Worm (Caenorhabditis elegans) whole organism, mixed stage, embryonic: ENCODE results near the gene R08D7.4.
A peak's percentile ranks its signal among the peaks of the same experiment; 100 is the strongest.

Experiments used
- blmp-1 ChIP-seq: fragments of 150-350 bp; optimal IDR thresholded peaks from 2 replicates; lab custom pipeline; 2014; ENCODE audit warnings: missing biosample characterization, missing genetic modification characterization
- ceh-39 ChIP-seq: fragments of 150-350 bp; optimal IDR thresholded peaks from 2 replicates; lab custom pipeline; 2014; ENCODE audit warnings: missing biosample characterization, missing genetic modification characterization
- ceh-43 ChIP-seq: fragments of 200-800 bp; sonication (Bioruptor generic); optimal IDR thresholded peaks from 2 replicates; lab custom pipeline; 2018; ENCODE audit warnings: mild to moderate bottlenecking, missing genetic modification characterization, moderate library complexity, missing compliant biosample characterization
- ceh-83 ChIP-seq: fragments of 200-800 bp; sonication (Bioruptor generic); optimal IDR thresholded peaks from 2 replicates; lab custom pipeline; 2018; ENCODE audit warnings: mild to moderate bottlenecking, missing genetic modification characterization, missing compliant biosample characterization
- ces-1 ChIP-seq: fragments of 150-350 bp; optimal IDR thresholded peaks from 2 replicates; lab custom pipeline; 2014; ENCODE audit warnings: missing biosample characterization, missing genetic modification reagents, missing genetic modification characterization
- cnd-1 ChIP-seq: fragments of 200-800 bp; sonication (Bioruptor generic); optimal IDR thresholded peaks from 2 replicates; lab custom pipeline; 2018; ENCODE audit warnings: mild to moderate bottlenecking, missing genetic modification characterization, missing compliant biosample characterization
- elt-1 ChIP-seq: sonication (generic microtip); optimal IDR thresholded peaks from 2 replicates; lab custom pipeline; 2017; ENCODE audit warnings: missing genetic modification characterization, mild to moderate bottlenecking, missing compliant biosample characterization, antibody characterized with exemption, moderate library complexity, borderline replicate concordance; ENCODE audit not compliant: insufficient read depth
- elt-3 ChIP-seq: fragments of 150-350 bp; optimal IDR thresholded peaks from 2 replicates; lab custom pipeline; 2014; ENCODE audit warnings: missing biosample characterization, missing genetic modification characterization
- flh-1 ChIP-seq: fragments of 200-800 bp; sonication (Bioruptor generic); optimal IDR thresholded peaks from 2 replicates; lab custom pipeline; 2018; ENCODE audit warnings: mild to moderate bottlenecking, missing genetic modification characterization, moderate library complexity, missing compliant biosample characterization
- ham-2 ChIP-seq: fragments of 200-800 bp; sonication (Bioruptor generic); optimal IDR thresholded peaks from 2 replicates; lab custom pipeline; 2018; ENCODE audit warnings: mild to moderate bottlenecking, missing genetic modification characterization, missing compliant biosample characterization
- hlh-1 ChIP-seq: fragments of 150-350 bp; optimal IDR thresholded peaks from 2 replicates; lab custom pipeline; 2014; ENCODE audit warnings: missing biosample characterization, missing genetic modification reagents, missing genetic modification characterization
- lin-13 ChIP-seq: fragments of 150-350 bp; optimal IDR thresholded peaks from 2 replicates; lab custom pipeline; 2014; ENCODE audit warnings: missing biosample characterization, missing genetic modification characterization
- lin-32 ChIP-seq: fragments of 200-800 bp; sonication (Bioruptor generic); optimal IDR thresholded peaks from 2 replicates; lab custom pipeline; 2018; ENCODE audit warnings: mild to moderate bottlenecking, missing genetic modification characterization, missing compliant biosample characterization
- lsy-2 ChIP-seq: fragments of 150-350 bp; optimal IDR thresholded peaks from 2 replicates; lab custom pipeline; 2014; ENCODE audit warnings: missing biosample characterization, missing genetic modification characterization
- mep-1 ChIP-seq: fragments of 150-350 bp; optimal IDR thresholded peaks from 2 replicates; lab custom pipeline; 2017; ENCODE audit warnings: missing biosample characterization, missing genetic modification reagents, missing genetic modification characterization, inconsistent platforms
- mls-2 ChIP-seq: sonication (generic microtip); optimal IDR thresholded peaks from 2 replicates; lab custom pipeline; 2016; ENCODE audit warnings: mild to moderate bottlenecking, missing genetic modification characterization, moderate library complexity, missing compliant biosample characterization
- nhr-12 ChIP-seq: fragments of 150-350 bp; optimal IDR thresholded peaks from 2 replicates; lab custom pipeline; 2014; ENCODE audit warnings: missing biosample characterization, missing genetic modification characterization
- nhr-237 ChIP-seq: fragments of 150-350 bp; optimal IDR thresholded peaks from 2 replicates; lab custom pipeline; 2014; ENCODE audit warnings: missing biosample characterization, missing genetic modification characterization
- nhr-28 ChIP-seq: fragments of 150-350 bp; optimal IDR thresholded peaks from 2 replicates; lab custom pipeline; 2014; ENCODE audit warnings: missing biosample characterization, missing genetic modification characterization
- nhr-76 ChIP-seq: sonication (generic microtip); optimal IDR thresholded peaks from 2 replicates; lab custom pipeline; 2017; ENCODE audit warnings: missing biosample characterization, missing genetic modification characterization
- pha-4 ChIP-seq: fragments of 150-350 bp; optimal IDR thresholded peaks from 2 replicates; lab custom pipeline; 2018; ENCODE audit warnings: missing biosample characterization, missing genetic modification reagents, missing genetic modification characterization
- sem-2 ChIP-seq: fragments of 200-800 bp; sonication (Bioruptor generic); optimal IDR thresholded peaks from 2 replicates; lab custom pipeline; 2018; ENCODE audit warnings: mild to moderate bottlenecking, missing genetic modification characterization, missing compliant biosample characterization
- sptf-1 ChIP-seq: sonication (generic microtip); optimal IDR thresholded peaks from 2 replicates; lab custom pipeline; 2017; ENCODE audit warnings: mild to moderate bottlenecking, missing genetic modification characterization, moderate library complexity, missing compliant biosample characterization
- unc-120 ChIP-seq: sonication (generic microtip); optimal IDR thresholded peaks from 2 replicates; lab custom pipeline; 2017; ENCODE audit warnings: missing genetic modification characterization, missing compliant biosample characterization; ENCODE audit not compliant: poor library complexity, severe bottlenecking
- unc-62 ChIP-seq: fragments of 150-350 bp; optimal IDR thresholded peaks from 2 replicates; lab custom pipeline; 2014; ENCODE audit warnings: missing biosample characterization, missing genetic modification reagents, missing genetic modification characterization
- zip-8 ChIP-seq: fragments of 150-350 bp; optimal IDR thresholded peaks from 2 replicates; lab custom pipeline; 2014; ENCODE audit warnings: missing biosample characterization, missing genetic modification characterization
- ztf-11 ChIP-seq: fragments of 150-350 bp; optimal IDR thresholded peaks from 2 replicates; lab custom pipeline; 2014; ENCODE audit warnings: missing biosample characterization, missing genetic modification characterization

Gene R08D7.4

DNA sequence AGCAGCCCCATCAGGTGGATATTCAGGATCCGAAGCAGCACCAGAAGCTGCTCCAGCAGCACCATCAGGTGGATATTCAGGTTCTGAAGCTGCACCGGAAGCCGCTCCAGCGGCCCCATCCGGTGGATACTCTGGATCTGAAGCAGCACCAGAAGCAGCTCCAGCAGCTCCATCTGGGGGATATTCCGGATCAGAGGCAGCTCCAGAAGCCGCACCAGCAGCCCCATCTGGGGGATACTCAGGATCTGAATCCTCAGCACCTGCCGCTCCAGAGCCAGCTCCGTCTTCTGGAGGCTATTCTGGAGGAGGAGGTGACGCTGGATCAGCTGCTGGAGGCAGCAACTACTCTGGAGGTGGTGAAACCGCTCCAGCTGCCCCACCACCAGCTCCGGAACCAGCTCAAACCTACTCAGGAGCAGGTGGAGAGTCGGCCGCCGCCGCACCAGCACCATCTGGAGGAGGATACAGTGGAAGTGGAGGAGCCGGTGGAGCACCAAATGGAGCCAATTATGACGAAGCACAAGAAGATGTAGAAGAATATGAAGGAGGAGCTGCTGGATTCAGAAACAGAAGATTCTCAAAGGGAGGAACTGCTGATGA is 6.9 kb upstream of the R08D7.4 start:
- TF ChIP-seq cnd-1 (tag; lab: Kevin White, UChicago) (no peak), sptf-1 (tag; lab: Kevin White, UChicago) (no peak)

- TF ChIP-seq nhr-76 (no peak), unc-62 (GFP tag; lab: Kevin White, UChicago) (no peak), nhr-12 (tag; lab: Kevin White, UChicago) (no peak), ceh-43 (no peak), mep-1 (tag; lab: Kevin White, UChicago) (no peak), mls-2 (tag; lab: Kevin White, UChicago) (no peak), lin-32 (GFP tag; lab: Kevin White, UChicago) (no peak), unc-120 (tag; lab: Kevin White, UChicago) (no peak)
Measured at ce11 chrIII:8967639-8968038, 4.1 kb upstream of the R08D7.4 start, which contains the start of the genes bud-13 and rpap-2. bud-13 (minus strand) TSS chrIII:8967727. rpap-2 (plus strand) TSS chrIII:8967967.

ce11 chrIII:8973163-8973562 is 1.5 kb downstream of the R08D7.4 start:
- TF ChIP-seq ces-1 (GFP tag; lab: Kevin White, UChicago), result peak; percentile 28
- TF ChIP-seq mls-2 (tag; lab: Kevin White, UChicago), result no peak

- TF ChIP-seq blmp-1 (tag; lab: Kevin White, UChicago) (no peak), nhr-76 (no peak), unc-120 (tag; lab: Kevin White, UChicago) (no peak), hlh-1 (no peak), ham-2 (GFP tag; lab: Kevin White, UChicago) (no peak)
- TF ChIP-seq, all 35 proteins: peak for 0
Measured at ce11 chrIII:8973826-8974225, 2.1 kb downstream of the R08D7.4 start, which contains the start of gene R08D7.5. R08D7.5 (plus strand) TSS chrIII:8974126.

DNA sequence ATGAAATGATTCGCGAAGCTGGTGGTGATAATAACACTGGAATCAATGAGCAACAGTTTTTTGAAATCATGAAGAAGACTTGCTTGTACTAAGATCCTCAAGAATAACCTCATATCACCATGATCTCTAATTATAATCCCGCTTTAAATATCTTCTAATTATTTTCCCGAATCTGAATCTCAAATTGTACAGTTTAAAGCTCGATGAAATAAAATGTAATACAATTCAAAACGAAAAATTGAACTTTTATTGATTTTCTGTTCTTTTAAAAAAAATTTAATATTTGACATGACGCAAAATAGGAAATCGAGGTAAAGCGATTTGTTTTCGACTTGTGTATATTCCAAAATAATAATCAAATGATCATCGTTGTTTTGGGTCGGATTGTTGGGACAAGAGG is 3.1 kb downstream of the R08D7.4 start:
- TF ChIP-seq nhr-237 (tag; lab: Kevin White, UChicago), result no peak
- TF ChIP-seq blmp-1 (tag; lab: Kevin White, UChicago), result no peak
- TF ChIP-seq lin-32 (GFP tag; lab: Kevin White, UChicago), result no peak
- no peak for TF ChIP-seq lin-13 (tag; lab: Kevin White, UChicago)
- TF ChIP-seq nhr-76, result no peak
- no peak for TF ChIP-seq ceh-83 (GFP tag; lab: Kevin White, UChicago)
- no peak for TF ChIP-seq zip-8 (tag; lab: Kevin White, UChicago)
- no peak for TF ChIP-seq ztf-11 (tag; lab: Kevin White, UChicago)
- TF ChIP-seq elt-1 (tag; lab: Kevin White, UChicago), result no peak
- TF ChIP-seq lsy-2 (tag; lab: Kevin White, UChicago), result no peak
- TF ChIP-seq unc-62 (GFP tag; lab: Kevin White, UChicago), result no peak
- no peak for TF ChIP-seq flh-1 (GFP tag; lab: Kevin White, UChicago)
- TF ChIP-seq ceh-39 (tag; lab: Kevin White, UChicago), result no peak
- no peak for TF ChIP-seq nhr-28 (tag; lab: Kevin White, UChicago)
- TF ChIP-seq mep-1 (tag; lab: Kevin White, UChicago), result no peak
- TF ChIP-seq ces-1 (GFP tag; lab: Kevin White, UChicago), result no peak

- no peak for TF ChIP-seq zip-8 (tag; lab: Kevin White, UChicago)
- TF ChIP-seq nhr-76, result no peak
- TF ChIP-seq, all 35 proteins: peak for 0
Measured at ce11 chrIII:8978512-8979352, 7.0 kb downstream of the R08D7.4 start.

- TF ChIP-seq pha-4 (tag; lab: Kevin White, UChicago), result no peak
- TF ChIP-seq lin-13 (tag; lab: Kevin White, UChicago), result no peak
- no peak for TF ChIP-seq ceh-83 (GFP tag; lab: Kevin White, UChicago)
- no peak for TF ChIP-seq ces-1 (GFP tag; lab: Kevin White, UChicago)
- no peak for TF ChIP-seq ztf-11 (tag; lab: Kevin White, UChicago)
- no peak for TF ChIP-seq elt-3
- no peak for TF ChIP-seq zip-8 (tag; lab: Kevin White, UChicago)
- TF ChIP-seq ham-2 (GFP tag; lab: Kevin White, UChicago), result no peak
- no peak for TF ChIP-seq ceh-39 (tag; lab: Kevin White, UChicago)
- TF ChIP-seq sem-2 (GFP tag; lab: Kevin White, UChicago), result no peak
Measured at ce11 chrIII:8980892-8981291, 9.2 kb downstream of the R08D7.4 start.
